Worm (Caenorhabditis elegans): Measurements from ENCODE around the gene taf-11.1.

- TF ChIP-seq nhr-11 (tag; optimal IDR thresholded peaks at IDR 0.05) (no peak), mdl-1 (tag; optimal IDR thresholded peaks at IDR 0.05) (no peak), nhr-77 (tag; optimal IDR thresholded peaks at IDR 0.05) (no peak), ama-1 (optimal IDR thresholded peaks at IDR 0.05) (no peak)
These were observed 39.4 kb upstream of the taf-11.1 start for ce11 chrX:4215500-4216107.
